Fruit fly (Drosophila melanogaster) whole organism, embryonic: ENCODE results near the gene Dus1.

Experiments
- Ada2b ChIP-seq: fragments of 200-800 bp; sonication (Bioruptor generic); IDR thresholded peaks from 2 replicates; pipeline ENCODE4 v1.3.6; 2022; ENCODE audit warnings: missing biosample characterization, missing genetic modification characterization
- Asciz ChIP-seq: fragments of 200-800 bp; sonication (Bioruptor generic); optimal IDR thresholded peaks from 2 replicates; lab custom pipeline; 2017; ENCODE audit warnings: missing biosample characterization, mild to moderate bottlenecking, missing genetic modification characterization, missing genetic modification reagents
- Atf6 ChIP-seq: fragments of 200-800 bp; sonication (Bioruptor generic); IDR thresholded peaks from 2 replicates; pipeline ENCODE4 v1.3.6; 2022; ENCODE audit warnings: missing biosample characterization, missing genetic modification characterization
- CG12219 ChIP-seq: fragments of 200-800 bp; sonication (Bioruptor generic); optimal IDR thresholded peaks from 3 replicates; lab custom pipeline; 2018; ENCODE audit warnings: missing biosample characterization, mild to moderate bottlenecking, missing genetic modification characterization
- CG1233 ChIP-seq: fragments of 200-800 bp; sonication (Bioruptor generic); optimal IDR thresholded peaks from 4 replicates; lab custom pipeline; 2018; ENCODE audit warnings: missing biosample characterization, mild to moderate bottlenecking, missing genetic modification characterization
- CG13624 ChIP-seq: fragments of 200-800 bp; sonication (Bioruptor generic); optimal IDR thresholded peaks from 2 replicates; lab custom pipeline; 2016; ENCODE audit warnings: missing biosample characterization, missing genetic modification characterization
- CG17568 ChIP-seq: fragments of 200-800 bp; sonication (Bioruptor generic); optimal IDR thresholded peaks from 2 replicates; lab custom pipeline; 2018; ENCODE audit warnings: missing biosample characterization, mild to moderate bottlenecking, missing genetic modification characterization, moderate library complexity
- CG18011 ChIP-seq: fragments of 200-800 bp; sonication (Bioruptor generic); optimal IDR thresholded peaks from 2 replicates; lab custom pipeline; 2017; ENCODE audit warnings: missing biosample characterization, missing genetic modification characterization, mild to moderate bottlenecking, moderate library complexity, missing genotype
- CG2875 ChIP-seq: fragments of 200-800 bp; sonication (Bioruptor generic); optimal IDR thresholded peaks from 2 replicates; lab custom pipeline; 2017; ENCODE audit warnings: missing biosample characterization, mild to moderate bottlenecking, missing genetic modification characterization, missing genetic modification reagents
- CG3407 ChIP-seq: fragments of 200-800 bp; sonication (Bioruptor generic); optimal IDR thresholded peaks from 2 replicates; lab custom pipeline; 2018; ENCODE audit warnings: missing biosample characterization, mild to moderate bottlenecking, missing genetic modification characterization
- CG4328 ChIP-seq: fragments of 200-800 bp; sonication (Bioruptor generic); optimal IDR thresholded peaks from 3 replicates; lab custom pipeline; 2017; ENCODE audit warnings: missing biosample characterization, missing genetic modification reagents, missing genetic modification characterization
- CG43689 ChIP-seq: fragments of 200-800 bp; sonication (Bioruptor generic); IDR thresholded peaks from 2 replicates; pipeline ENCODE4 v1.3.6; 2022; ENCODE audit warnings: missing biosample characterization, missing genetic modification characterization
- CG4707 ChIP-seq: fragments of 200-800 bp; sonication (Bioruptor generic); optimal IDR thresholded peaks from 2 replicates; lab custom pipeline; 2018; ENCODE audit warnings: missing biosample characterization, mild to moderate bottlenecking, missing genetic modification characterization, moderate library complexity
- CG6654 ChIP-seq: fragments of 200-800 bp; sonication (Bioruptor generic); optimal IDR thresholded peaks from 2 replicates; lab custom pipeline; 2017; ENCODE audit warnings: missing biosample characterization, mild to moderate bottlenecking, missing genetic modification characterization
- CG8290 ChIP-seq, 3 experiments: fragments of 200-800 bp; sonication (Bioruptor generic); optimal IDR thresholded peaks; 2 replicates each; lab custom pipeline; 2016 to 2019; ENCODE audit warnings: missing biosample characterization in 3 of 3, missing genetic modification characterization in 3 of 3, mild to moderate bottlenecking in 2 of 3, moderate library complexity in 1 of 3
- CG8359 ChIP-seq: fragments of 200-800 bp; sonication (Bioruptor generic); optimal IDR thresholded peaks from 2 replicates; lab custom pipeline; 2017; ENCODE audit warnings: missing biosample characterization, mild to moderate bottlenecking, missing genetic modification characterization, borderline replicate concordance
- CG8478 ChIP-seq: fragments of >200 bp; optimal IDR thresholded peaks from 2 replicates; lab custom pipeline; 2018
- CG9609 ChIP-seq: fragments of 200-800 bp; sonication (Bioruptor generic); optimal IDR thresholded peaks from 3 replicates; lab custom pipeline; 2016; ENCODE audit warnings: missing biosample characterization, missing genetic modification characterization
- CTCF ChIP-seq: fragments of 200-800 bp; sonication (Bioruptor generic); optimal IDR thresholded peaks from 2 replicates; lab custom pipeline; 2017; ENCODE audit warnings: missing biosample characterization, mild to moderate bottlenecking, missing genetic modification characterization, moderate library complexity
- D ChIP-seq, 2 experiments: fragments of 200-800 bp in 1 of 2; fragments of >200 bp in 1 of 2; sonication (Bioruptor generic) in 1 of 2; optimal IDR thresholded peaks; 2 replicates in 1 of 2; 3 replicates in 1 of 2; lab custom pipeline; 2017; ENCODE audit warnings: mild to moderate bottlenecking in 1 of 2, missing biosample characterization in 1 of 2, missing genetic modification characterization in 1 of 2, missing genetic modification reagents in 1 of 2
- D19A ChIP-seq: fragments of 200-800 bp; optimal IDR thresholded peaks from 3 replicates; lab custom pipeline; 2019; ENCODE audit warnings: missing biosample characterization, mild to moderate bottlenecking, missing genetic modification characterization, moderate library complexity
- Elba2 ChIP-seq: fragments of 200-800 bp; sonication (Bioruptor generic); optimal IDR thresholded peaks from 3 replicates; lab custom pipeline; 2016; ENCODE audit warnings: missing biosample characterization, missing genetic modification characterization
- HLH54F ChIP-seq: fragments of 200-800 bp; sonication (Bioruptor generic); optimal IDR thresholded peaks from 3 replicates; lab custom pipeline; 2016; ENCODE audit warnings: missing biosample characterization, missing genetic modification characterization
- Lpt ChIP-seq: fragments of >200 bp; optimal IDR thresholded peaks from 2 replicates; lab custom pipeline; 2018; ENCODE audit warnings: missing biosample characterization, missing genetic modification characterization
- Mrtf ChIP-seq: fragments of 200-800 bp; sonication (Bioruptor generic); IDR thresholded peaks from 3 replicates; pipeline ENCODE4 v1.3.6; 2022; ENCODE audit warnings: missing biosample characterization, missing genetic modification characterization
- NC2β ChIP-seq: fragments of 200-800 bp; sonication (Bioruptor generic); optimal IDR thresholded peaks from 2 replicates; lab custom pipeline; 2016; ENCODE audit warnings: missing biosample characterization, missing genetic modification characterization
- Sry-δ ChIP-seq: fragments of 200-800 bp; sonication (Bioruptor generic); optimal IDR thresholded peaks from 2 replicates; lab custom pipeline; 2016; ENCODE audit warnings: missing biosample characterization, missing genetic modification characterization
- Usf ChIP-seq: fragments of 200-800 bp; sonication (Bioruptor generic); optimal IDR thresholded peaks from 2 replicates; lab custom pipeline; 2017; ENCODE audit warnings: missing genotype, missing biosample characterization, missing genetic modification characterization
- aop ChIP-seq: fragments of 200-800 bp; sonication (Bioruptor generic); IDR thresholded peaks from 2 replicates; pipeline ENCODE4 v1.3.6; 2022; ENCODE audit warnings: missing biosample characterization, missing genetic modification characterization
- bbx ChIP-seq: fragments of 200-800 bp; sonication (Bioruptor generic); IDR thresholded peaks from 2 replicates; pipeline ENCODE4 v1.3.6; 2022; ENCODE audit warnings: missing biosample characterization, missing genetic modification characterization; ENCODE audit not compliant: partially characterized antibody
- cas ChIP-seq: fragments of 200-800 bp; sonication (Bioruptor generic); IDR thresholded peaks from 2 replicates; pipeline ENCODE4 v1.3.6; 2022; ENCODE audit warnings: missing biosample characterization, missing genetic modification characterization
- cwo ChIP-seq: fragments of 200-800 bp; sonication (Bioruptor generic); optimal IDR thresholded peaks from 3 replicates; lab custom pipeline; 2017; ENCODE audit warnings: missing biosample characterization, missing genetic modification characterization, mild to moderate bottlenecking, moderate library complexity, missing genetic modification reagents
- danr ChIP-seq: fragments of 200-800 bp; sonication (Bioruptor generic); IDR thresholded peaks from 2 replicates; pipeline ENCODE4 v1.3.6; 2022; ENCODE audit warnings: missing biosample characterization, missing genetic modification characterization
- fd96Cb ChIP-seq: fragments of 200-800 bp; sonication (Bioruptor generic); optimal IDR thresholded peaks from 2 replicates; lab custom pipeline; 2018; ENCODE audit warnings: missing biosample characterization, mild to moderate bottlenecking, missing genetic modification characterization, moderate library complexity
- fu2 ChIP-seq: fragments of 200-800 bp; sonication (Bioruptor generic); optimal IDR thresholded peaks from 2 replicates; lab custom pipeline; 2016; ENCODE audit warnings: missing biosample characterization, missing genetic modification characterization
- gro ChIP-seq: fragments of 200-800 bp; sonication (Bioruptor generic); optimal IDR thresholded peaks from 2 replicates; lab custom pipeline; 2016; ENCODE audit warnings: missing biosample characterization, missing genetic modification characterization
- hth ChIP-seq: fragments of >200 bp; optimal IDR thresholded peaks from 2 replicates; lab custom pipeline; 2017; ENCODE audit warnings: inconsistent platforms
- jigr1 ChIP-seq: fragments of 200-800 bp; sonication (Bioruptor generic); IDR thresholded peaks from 3 replicates; pipeline ENCODE4 v1.3.6; 2022; ENCODE audit warnings: missing biosample characterization, missing genetic modification characterization
- ken ChIP-seq: fragments of 200-800 bp; sonication (Bioruptor generic); IDR thresholded peaks from 3 replicates; pipeline ENCODE4 v1.3.6; 2022; ENCODE audit warnings: missing biosample characterization, missing genetic modification characterization
- luna ChIP-seq: fragments of 200-800 bp; sonication (Bioruptor generic); optimal IDR thresholded peaks from 2 replicates; lab custom pipeline; 2016; ENCODE audit warnings: missing biosample characterization, missing genetic modification characterization
- mirr ChIP-seq: fragments of 200-800 bp; sonication (Bioruptor generic); optimal IDR thresholded peaks from 3 replicates; lab custom pipeline; 2018; ENCODE audit warnings: missing biosample characterization, mild to moderate bottlenecking, missing genetic modification characterization
- nerfin-1 ChIP-seq: fragments of 200-800 bp; sonication (Bioruptor generic); optimal IDR thresholded peaks from 3 replicates; lab custom pipeline; 2019; ENCODE audit warnings: missing biosample characterization, mild to moderate bottlenecking, missing genetic modification characterization, moderate library complexity
- org-1 ChIP-seq: fragments of 200-800 bp; sonication (Bioruptor generic); optimal IDR thresholded peaks from 2 replicates; lab custom pipeline; 2017; ENCODE audit warnings: missing biosample characterization, missing genetic modification characterization
- peb ChIP-seq: fragments of 200-800 bp; sonication (Bioruptor generic); IDR thresholded peaks from 2 replicates; pipeline ENCODE4 v1.3.6; 2022; ENCODE audit warnings: missing biosample characterization, missing genetic modification characterization
- salm ChIP-seq: fragments of 200-800 bp; sonication (Bioruptor generic); optimal IDR thresholded peaks from 2 replicates; lab custom pipeline; 2018; ENCODE audit warnings: missing biosample characterization, mild to moderate bottlenecking, missing genetic modification characterization
- sc ChIP-seq, 3 experiments: fragments of >200 bp in 2 of 3; fragments of 200-800 bp in 1 of 3; sonication (Bioruptor generic) in 1 of 3; optimal IDR thresholded peaks; 2 replicates in 2 of 3; 3 replicates in 1 of 3; lab custom pipeline; 2017; ENCODE audit warnings: mild to moderate bottlenecking in 1 of 3, missing biosample characterization in 1 of 3, missing genetic modification characterization in 1 of 3, missing genetic modification reagents in 1 of 3
- sens-2 ChIP-seq: fragments of 200-800 bp; sonication (Bioruptor generic); IDR thresholded peaks from 2 replicates; pipeline ENCODE4 v1.3.6; 2022; ENCODE audit warnings: missing biosample characterization, missing genetic modification characterization
- so ChIP-seq: fragments of 200-800 bp; sonication (Bioruptor generic); IDR thresholded peaks from 3 replicates; pipeline ENCODE4 v1.3.6; 2022; ENCODE audit warnings: missing biosample characterization, missing genetic modification characterization
- tio ChIP-seq: fragments of 200-800 bp; sonication (Bioruptor generic); optimal IDR thresholded peaks from 2 replicates; lab custom pipeline; 2017; ENCODE audit warnings: missing biosample characterization, missing genetic modification characterization, inconsistent platforms
- vfl ChIP-seq: fragments of 200-800 bp; sonication (Bioruptor generic); optimal IDR thresholded peaks from 2 replicates; lab custom pipeline; 2016; ENCODE audit warnings: missing biosample characterization, missing genetic modification characterization

The Dus1 gene

dm6 chr2L:250507-251215 lies 20.9 kb downstream of the Dus1 start, which contains the start of gene kis (continued):
- TF ChIP-seq luna (GFP tag; lab: Kevin White, UChicago) (no peak), CG17568 (GFP tag; lab: Kevin White, UChicago) (peak; percentile 13), HLH54F (GFP tag; lab: Kevin White, UChicago) (peak; percentile 60), D19A (tag; lab: Kevin White, UChicago) (peak; percentile 22), ken (GFP tag; lab: Robert Waterston, UW) (no peak), CTCF (peak; percentile 54), CG9609 (GFP tag; lab: Kevin White, UChicago) (no peak), CG4707 (GFP tag; lab: Kevin White, UChicago) (peak; percentile 35), Asciz (peak; percentile 3), NC2β (GFP tag; lab: Kevin White, UChicago) (peak; percentile 34), CG4328 (peak; percentile 21), tio (GFP tag; lab: Kevin White, UChicago) (no peak), Usf (GFP tag; lab: Kevin White, UChicago) (no peak), fd96Cb (no peak), nerfin-1 (tag; lab: Kevin White, UChicago) (peak; percentile 48), D (optimal IDR thresholded peaks at IDR 0.05; lab: Kevin White, UChicago) (no peak), D (GFP tag; optimal IDR thresholded peaks at IDR 0.05; lab: Kevin White, UChicago) (no peak), CG2875 (no peak), org-1 (GFP tag; lab: Kevin White, UChicago) (no peak), Mrtf (GFP tag; lab: Robert Waterston, UW) (no peak), so (peak; percentile 41; the same call in 1 of the 3 replicates), Atf6 (no peak), Elba2 (GFP tag; lab: Kevin White, UChicago) (no peak), CG8478 (lab: Kevin White, UChicago) (no peak), cwo (peak; percentile 36), sc (optimal IDR thresholded peaks at IDR 0.05; lab: Kevin White, UChicago) (no peak), sc (GFP tag; optimal IDR thresholded peaks at IDR 0.05; lab: Kevin White, UChicago) (no peak), bbx (peak; percentile 98), fu2 (peak; percentile 20), CG12219 (GFP tag; lab: Kevin White, UChicago) (no peak), CG43689 (GFP tag; lab: Robert Waterston, UW) (no peak), CG8359 (GFP tag; lab: Kevin White, UChicago) (no peak), danr (GFP tag; lab: Robert Waterston, UW) (no peak), gro (GFP tag; lab: Kevin White, UChicago) (peak; percentile 76), sens-2 (GFP tag; lab: Robert Waterston, UW) (no peak), CG13624 (GFP tag; lab: Kevin White, UChicago) (peak; percentile 68), Ada2b (GFP tag; lab: Robert Waterston, UW) (no peak), cas (GFP tag; lab: Robert Waterston, UW) (no peak), jigr1 (GFP tag; lab: Robert Waterston, UW) (no peak), salm (tag; lab: Kevin White, UChicago) (peak; percentile 32), CG18011 (peak; percentile 27), CG3407 (GFP tag; lab: Kevin White, UChicago) (no peak), aop (GFP tag; lab: Robert Waterston, UW) (no peak), CG6654 (GFP tag; lab: Kevin White, UChicago) (no peak), Lpt (GFP tag; lab: Kevin White, UChicago) (no peak), vfl (GFP tag; lab: Kevin White, UChicago) (peak; percentile 30), mirr (no peak), peb (GFP tag; lab: Robert Waterston, UW) (no peak), Sry-δ (GFP tag; lab: Kevin White, UChicago) (peak; percentile 99), CG8290 (GFP tag; optimal IDR thresholded peaks at IDR 0.05; lab: Kevin White, UChicago) (peak; percentile 49), CG8290 (tag; optimal IDR thresholded peaks at IDR 0.05; lab: Kevin White, UChicago) (peak in 1 of 2 experiments; percentile 60), CG1233 (GFP tag; lab: Kevin White, UChicago) (no peak), hth (lab: Kevin White, UChicago) (no peak)
